Fruit fly (Drosophila melanogaster): ENCODE data around the gene CG8209.

Gene CG8209

dm6 chr3L:7952978-7953377 is 23.2 kb upstream of the CG8209 start (continued):
- peak; percentile 57 for TF ChIP-seq phol (tag; optimal IDR thresholded peaks at IDR 0.05)
- no peak for TF ChIP-seq CG4730 (GFP tag; IDR thresholded peaks at IDR 0.05)
- peak; percentile 69 for TF ChIP-seq CG10979 (tag; optimal IDR thresholded peaks at IDR 0.05)
- no peak for TF ChIP-seq CG3407 (GFP tag; optimal IDR thresholded peaks at IDR 0.05)
- TF ChIP-seq bab2 (GFP tag; optimal IDR thresholded peaks at IDR 0.05), result no peak
- peak; percentile 15; the same call in 1 of the 2 replicates for TF ChIP-seq CG4404 (GFP tag; IDR thresholded peaks at IDR 0.05)
- TF ChIP-seq row (GFP tag; IDR thresholded peaks at IDR 0.05), result peak; percentile 25; the same call in 1 of the 3 replicates
- TF ChIP-seq bcd (GFP tag; optimal IDR thresholded peaks at IDR 0.05), result peak; percentile 3
- TF ChIP-seq CG8388 (GFP tag; optimal IDR thresholded peaks at IDR 0.05), result peak; percentile 4
- no peak for TF ChIP-seq inv (GFP tag; IDR thresholded peaks at IDR 0.05; ENCODE audit: partially characterized antibody)
- TF ChIP-seq CG32772 (GFP tag; IDR thresholded peaks at IDR 0.05), result no peak
- peak; percentile 54 for TF ChIP-seq CG4707 (GFP tag; optimal IDR thresholded peaks at IDR 0.05)
- peak; percentile 7; the same call in 1 of the 2 replicates for TF ChIP-seq lmd (GFP tag; IDR thresholded peaks at IDR 0.05)
- TF ChIP-seq trem (tag; optimal IDR thresholded peaks at IDR 0.05), result peak; percentile 0
- peak; percentile 37; the same call in 1 of the 2 replicates for TF ChIP-seq CG8765 (GFP tag; IDR thresholded peaks at IDR 0.05)
- peak; percentile 11 for TF ChIP-seq CG30403 (GFP tag; optimal IDR thresholded peaks at IDR 0.05)
- TF ChIP-seq CG4424 (GFP tag; optimal IDR thresholded peaks at IDR 0.05), result peak; percentile 66
- TF ChIP-seq CG2875 (GFP tag; optimal IDR thresholded peaks at IDR 0.05), result no peak
- TF ChIP-seq CG1602 (GFP tag; optimal IDR thresholded peaks at IDR 0.05), result peak; percentile 4
- TF ChIP-seq CG11398 (GFP tag; optimal IDR thresholded peaks at IDR 0.05), result no peak
- no peak for TF ChIP-seq ems (GFP tag; optimal IDR thresholded peaks at IDR 0.05)
- peak; percentile 23 for TF ChIP-seq CG1233 (GFP tag; optimal IDR thresholded peaks at IDR 0.05)
- no peak for TF ChIP-seq tio (GFP tag; optimal IDR thresholded peaks at IDR 0.05)
- TF ChIP-seq sens (GFP tag), result peak; percentile 84
- no peak for TF ChIP-seq CG2120 (GFP tag; optimal IDR thresholded peaks at IDR 0.05)
- no peak for TF ChIP-seq ERR (GFP tag; optimal IDR thresholded peaks at IDR 0.05)
- no peak for TF ChIP-seq emc (GFP tag; optimal IDR thresholded peaks at IDR 0.05)
- TF ChIP-seq Xbp1 (GFP tag; optimal IDR thresholded peaks at IDR 0.05), result no peak
- TF ChIP-seq luna (GFP tag; optimal IDR thresholded peaks at IDR 0.05), result no peak
- TF ChIP-seq CG14710 (tag; optimal IDR thresholded peaks at IDR 0.05), result peak; percentile 52
- no peak for TF ChIP-seq Scr (GFP tag; IDR thresholded peaks at IDR 0.05; ENCODE audit: partially characterized antibody)
- TF ChIP-seq CG2202 (tag; optimal IDR thresholded peaks at IDR 0.05), result no peak
- no peak for TF ChIP-seq zf30C (GFP tag; optimal IDR thresholded peaks at IDR 0.05)
- no peak for TF ChIP-seq B-H1 (GFP tag; IDR thresholded peaks at IDR 0.05)
- TF ChIP-seq tin (GFP tag; optimal IDR thresholded peaks at IDR 0.05), result peak; percentile 39
- TF ChIP-seq H15 (GFP tag; IDR thresholded peaks at IDR 0.05), result no peak
- TF ChIP-seq CG3838 (GFP tag; optimal IDR thresholded peaks at IDR 0.05), result no peak
- peak; percentile 3 for TF ChIP-seq Six4 (GFP tag; optimal IDR thresholded peaks at IDR 0.05)
- no peak for TF ChIP-seq fu2 (GFP tag; optimal IDR thresholded peaks at IDR 0.05)
- TF ChIP-seq CG2712 (tag; optimal IDR thresholded peaks at IDR 0.05), result peak; percentile 61
- no peak for TF ChIP-seq al (GFP tag; IDR thresholded peaks at IDR 0.05)
- no peak for TF ChIP-seq CG12071 (GFP tag; optimal IDR thresholded peaks at IDR 0.05)
- TF ChIP-seq CG7839 (tag; optimal IDR thresholded peaks at IDR 0.05), result peak; percentile 41
- peak in 1 of 3 experiments; percentile 65 for TF ChIP-seq lola (GFP tag; optimal IDR thresholded peaks at IDR 0.05)
- TF ChIP-seq CG8924 (tag; optimal IDR thresholded peaks at IDR 0.05), result peak; percentile 12
- peak; percentile 73 for TF ChIP-seq CG16815 (GFP tag; optimal IDR thresholded peaks at IDR 0.05)
- peak; percentile 26 for TF ChIP-seq CG10209 (GFP tag; optimal IDR thresholded peaks at IDR 0.05)
- peak; percentile 64 for TF ChIP-seq nmo (GFP tag; optimal IDR thresholded peaks at IDR 0.05)
- no peak for TF ChIP-seq CG2199 (GFP tag; IDR thresholded peaks at IDR 0.05)
- TF ChIP-seq CG18262 (tag; optimal IDR thresholded peaks at IDR 0.05), result peak; percentile 76
- peak; percentile 11 for TF ChIP-seq CG17385 (GFP tag; optimal IDR thresholded peaks at IDR 0.05)
